Worm (Caenorhabditis elegans) whole organism, early embryonic: Measurements from ENCODE around the gene srh-266.

Source experiments
- B0310.2 ChIP-seq: sonication (generic microtip); optimal IDR thresholded peaks from 2 replicates; lab custom pipeline; 2016; ENCODE audit warnings: mild to moderate bottlenecking, missing genetic modification characterization, missing compliant biosample characterization
- F13C5.2 ChIP-seq: sonication (generic microtip); optimal IDR thresholded peaks from 2 replicates; lab custom pipeline; 2017; ENCODE audit warnings: mild to moderate bottlenecking, missing genetic modification characterization, inconsistent platforms, missing compliant biosample characterization
- aly-1 ChIP-seq: sonication (generic microtip); optimal IDR thresholded peaks from 2 replicates; lab custom pipeline; 2016; ENCODE audit warnings: missing genetic modification characterization, missing compliant biosample characterization
- ama-1 ChIP-seq: fragments of 150-350 bp; optimal IDR thresholded peaks from 2 replicates; lab custom pipeline; 2014
- ceh-13 ChIP-seq: fragments of 200-800 bp; sonication (Bioruptor generic); optimal IDR thresholded peaks from 2 replicates; lab custom pipeline; 2018; ENCODE audit warnings: mild to moderate bottlenecking, missing genetic modification characterization, missing compliant biosample characterization
- ceh-36 ChIP-seq: sonication (generic microtip); optimal IDR thresholded peaks from 2 replicates; lab custom pipeline; 2016; ENCODE audit warnings: missing genetic modification characterization, inconsistent platforms, missing compliant biosample characterization
- ets-7 ChIP-seq: sonication (generic microtip); optimal IDR thresholded peaks from 2 replicates; lab custom pipeline; 2016; ENCODE audit warnings: missing genotype, missing genetic modification characterization, missing compliant biosample characterization
- flt-1 ChIP-seq: fragments of 200-800 bp; sonication (Bioruptor generic); IDR thresholded peaks from 2 replicates; pipeline ENCODE4 v1.3.6; 2022; ENCODE audit warnings: missing genetic modification characterization, missing compliant biosample characterization
- hmbx-1 ChIP-seq: sonication (generic microtip); optimal IDR thresholded peaks from 2 replicates; lab custom pipeline; 2016; ENCODE audit warnings: mild to moderate bottlenecking, missing genetic modification characterization, missing compliant biosample characterization
- hmg-4 ChIP-seq: fragments of 200-800 bp; sonication (Bioruptor generic); optimal IDR thresholded peaks from 2 replicates; lab custom pipeline; 2018; ENCODE audit warnings: mild to moderate bottlenecking, missing genetic modification characterization, missing compliant biosample characterization
- hnd-1 ChIP-seq: sonication (generic microtip); optimal IDR thresholded peaks from 2 replicates; lab custom pipeline; 2016; ENCODE audit warnings: missing genetic modification characterization, missing compliant biosample characterization
- pes-1 ChIP-seq: fragments of 200-800 bp; sonication (Bioruptor generic); IDR thresholded peaks from 2 replicates; pipeline ENCODE4 v1.3.6; 2022; ENCODE audit warnings: missing genetic modification reagents, missing genetic modification characterization, missing compliant biosample characterization
- scrt-1 ChIP-seq: fragments of 200-800 bp; sonication (Bioruptor generic); IDR thresholded peaks from 2 replicates; pipeline ENCODE4 v1.3.6; 2022; ENCODE audit warnings: missing genetic modification characterization, missing compliant biosample characterization
- sea-1 ChIP-seq: fragments of 200-800 bp; sonication (Bioruptor generic); conservative IDR thresholded peaks from 2 replicates; pipeline ENCODE4 v1.3.6; 2022; ENCODE audit warnings: missing genetic modification characterization, missing compliant biosample characterization
- tbx-11 ChIP-seq: fragments of 200-800 bp; sonication (Bioruptor generic); IDR thresholded peaks from 2 replicates; pipeline ENCODE4 v1.3.6; 2022; ENCODE audit warnings: missing genetic modification characterization, missing compliant biosample characterization
- tbx-37 ChIP-seq: fragments of 200-800 bp; sonication (Bioruptor generic); conservative IDR thresholded peaks from 2 replicates; pipeline ENCODE4 v1.3.6; 2022; ENCODE audit warnings: missing genetic modification reagents, missing genetic modification characterization, missing compliant biosample characterization
- tra-4 ChIP-seq: sonication (generic microtip); optimal IDR thresholded peaks from 2 replicates; lab custom pipeline; 2017; ENCODE audit warnings: missing genetic modification characterization, missing compliant biosample characterization

srh-266 gene

ce11 chrV:642750-643149 lies 21.8 kb upstream of the srh-266 start, which contains the start of gene nhr-190:
Gene nhr-190 (minus strand): TSS chrV:642924.
- TF ChIP-seq F13C5.2 (tag; lab: Kevin White, UChicago) (no peak), flt-1 (GFP tag; lab: Robert Waterston, UW) (no peak), sea-1 (GFP tag; lab: Robert Waterston, UW) (no peak), hmbx-1 (tag; lab: Kevin White, UChicago) (no peak), ceh-13 (GFP tag; lab: Kevin White, UChicago) (no peak), aly-1 (tag; lab: Kevin White, UChicago) (no peak), scrt-1 (GFP tag; lab: Robert Waterston, UW) (no peak), tbx-37 (GFP tag; lab: Robert Waterston, UW) (no peak), ets-7 (tag; lab: Kevin White, UChicago) (no peak), hnd-1 (tag; lab: Kevin White, UChicago) (no peak), ama-1 (lab: Kevin White, UChicago) (no peak), tbx-11 (no peak), hmg-4 (GFP tag; lab: Kevin White, UChicago) (no peak)

- TF ChIP-seq tra-4 (tag; lab: Kevin White, UChicago) (no peak), F13C5.2 (tag; lab: Kevin White, UChicago) (no peak), hmbx-1 (tag; lab: Kevin White, UChicago) (no peak), ets-7 (tag; lab: Kevin White, UChicago) (no peak), scrt-1 (GFP tag; lab: Robert Waterston, UW) (no peak), pes-1 (GFP tag; lab: Robert Waterston, UW) (no peak), ama-1 (lab: Kevin White, UChicago) (no peak), flt-1 (GFP tag; lab: Robert Waterston, UW) (no peak)
These were observed 18.5 kb upstream of the srh-266 start, which contains the start of gene F48G7.12 for ce11 chrV:646129-646528. Gene F48G7.12 (minus strand): TSS chrV:646229.

- TF ChIP-seq F13C5.2 (tag; lab: Kevin White, UChicago) (no peak), sea-1 (GFP tag; lab: Robert Waterston, UW) (no peak), ets-7 (tag; lab: Kevin White, UChicago) (no peak), B0310.2 (tag; lab: Kevin White, UChicago) (no peak), tbx-11 (no peak), hnd-1 (tag; lab: Kevin White, UChicago) (no peak), flt-1 (GFP tag; lab: Robert Waterston, UW) (no peak), ceh-36 (tag; lab: Kevin White, UChicago) (no peak), aly-1 (tag; lab: Kevin White, UChicago) (no peak)
These were observed 17.7 kb upstream of the srh-266 start, which contains the start of gene ugt-42 for ce11 chrV:646888-647287. Gene ugt-42 (plus strand): TSS chrV:647188.

ce11 chrV:652940-653339 lies 11.7 kb upstream of the srh-266 start, which contains the start of gene srj-5:
Gene srj-5 (minus strand): TSS chrV:653040.
- TF ChIP-seq F13C5.2 (tag; lab: Kevin White, UChicago) (no peak), tra-4 (tag; lab: Kevin White, UChicago) (no peak), ceh-13 (GFP tag; lab: Kevin White, UChicago) (no peak), sea-1 (GFP tag; lab: Robert Waterston, UW) (no peak), ceh-36 (tag; lab: Kevin White, UChicago) (no peak), scrt-1 (GFP tag; lab: Robert Waterston, UW) (no peak), tbx-11 (no peak), B0310.2 (tag; lab: Kevin White, UChicago) (no peak), ets-7 (tag; lab: Kevin White, UChicago) (no peak), hnd-1 (tag; lab: Kevin White, UChicago) (no peak)

ce11 chrV:654402-654801 lies 10.2 kb upstream of the srh-266 start, which contains the start of gene srj-6:
Gene srj-6 (minus strand): TSS chrV:654502.
- TF ChIP-seq tbx-11 = no peak
- no peak for TF ChIP-seq hnd-1 (tag; lab: Kevin White, UChicago)
- TF ChIP-seq hmg-4 (GFP tag; lab: Kevin White, UChicago) = no peak
- TF ChIP-seq ceh-13 (GFP tag; lab: Kevin White, UChicago) = no peak
- TF ChIP-seq pes-1 (GFP tag; lab: Robert Waterston, UW) = no peak
- TF ChIP-seq ama-1 (lab: Kevin White, UChicago) = no peak

- no peak for TF ChIP-seq ets-7 (tag; lab: Kevin White, UChicago)
- no peak for TF ChIP-seq scrt-1 (GFP tag; lab: Robert Waterston, UW)
- no peak for TF ChIP-seq aly-1 (tag; lab: Kevin White, UChicago)
- no peak for TF ChIP-seq ama-1 (lab: Kevin White, UChicago)
- no peak for TF ChIP-seq pes-1 (GFP tag; lab: Robert Waterston, UW)
- TF ChIP-seq F13C5.2 (tag; lab: Kevin White, UChicago) = no peak
- TF ChIP-seq hmg-4 (GFP tag; lab: Kevin White, UChicago) = no peak
- no peak for TF ChIP-seq hnd-1 (tag; lab: Kevin White, UChicago)
- no peak for TF ChIP-seq B0310.2 (tag; lab: Kevin White, UChicago)
- TF ChIP-seq sea-1 (GFP tag; lab: Robert Waterston, UW) = no peak
- TF ChIP-seq tbx-11 = no peak
- TF ChIP-seq flt-1 (GFP tag; lab: Robert Waterston, UW) = no peak
- no peak for TF ChIP-seq ceh-36 (tag; lab: Kevin White, UChicago)
- TF ChIP-seq ceh-13 (GFP tag; lab: Kevin White, UChicago) = no peak
- TF ChIP-seq tbx-37 (GFP tag; lab: Robert Waterston, UW) = no peak
- no peak for TF ChIP-seq tra-4 (tag; lab: Kevin White, UChicago)
These were observed 8.8 kb upstream of the srh-266 start, which contains the start of gene srh-245 for ce11 chrV:655823-656222. Gene srh-245 (minus strand): TSS chrV:655923.

ce11 chrV:657678-658077 lies 6.9 kb upstream of the srh-266 start, which contains the start of gene srh-246:
Gene srh-246 (minus strand): TSS chrV:657778.
- no peak for TF ChIP-seq hmg-4 (GFP tag; lab: Kevin White, UChicago)
- TF ChIP-seq tbx-37 (GFP tag; lab: Robert Waterston, UW) = no peak
- no peak for TF ChIP-seq tra-4 (tag; lab: Kevin White, UChicago)
- TF ChIP-seq flt-1 (GFP tag; lab: Robert Waterston, UW) = no peak
- no peak for TF ChIP-seq pes-1 (GFP tag; lab: Robert Waterston, UW)
- TF ChIP-seq hnd-1 (tag; lab: Kevin White, UChicago) = no peak
- no peak for TF ChIP-seq ets-7 (tag; lab: Kevin White, UChicago)
- TF ChIP-seq ceh-36 (tag; lab: Kevin White, UChicago) = no peak
- no peak for TF ChIP-seq tbx-11
- TF ChIP-seq hmbx-1 (tag; lab: Kevin White, UChicago) = no peak
- TF ChIP-seq ama-1 (lab: Kevin White, UChicago) = no peak
- TF ChIP-seq F13C5.2 (tag; lab: Kevin White, UChicago) = no peak
- no peak for TF ChIP-seq ceh-13 (GFP tag; lab: Kevin White, UChicago)
- no peak for TF ChIP-seq B0310.2 (tag; lab: Kevin White, UChicago)
- TF ChIP-seq scrt-1 (GFP tag; lab: Robert Waterston, UW) = no peak
- no peak for TF ChIP-seq aly-1 (tag; lab: Kevin White, UChicago)
